Worm (Caenorhabditis elegans) whole organism, midembryonic: Measurements from ENCODE around the gene rme-6.

ENCODE experiments used
- T22C8.4 ChIP-seq: fragments of 200-800 bp; sonication (Bioruptor generic); IDR thresholded peaks from 2 replicates; pipeline ENCODE4 v1.3.6; 2022; ENCODE audit warnings: missing genetic modification characterization, missing compliant biosample characterization
- cog-1 ChIP-seq: sonication (generic microtip); optimal IDR thresholded peaks from 2 replicates; lab custom pipeline; 2016; ENCODE audit warnings: missing genetic modification characterization, missing compliant biosample characterization
- flt-1 ChIP-seq: fragments of 200-800 bp; sonication (Bioruptor generic); IDR thresholded peaks from 2 replicates; pipeline ENCODE4 v1.3.6; 2022; ENCODE audit warnings: missing genetic modification characterization, missing compliant biosample characterization
- klf-2 ChIP-seq: fragments of 200-800 bp; sonication (Bioruptor generic); conservative IDR thresholded peaks from 2 replicates; pipeline ENCODE4 v1.3.6; 2022; ENCODE audit warnings: missing genetic modification reagents, missing genetic modification characterization, missing compliant biosample characterization
- med-1 ChIP-seq: sonication (generic microtip); optimal IDR thresholded peaks from 2 replicates; lab custom pipeline; 2017; ENCODE audit warnings: missing genetic modification characterization, mild to moderate bottlenecking, missing compliant biosample characterization, antibody characterized with exemption, missing genetic modification reagents; ENCODE audit not compliant: insufficient read depth
- tab-1 ChIP-seq: fragments of 200-800 bp; sonication (Bioruptor generic); IDR thresholded peaks from 2 replicates; pipeline ENCODE4 v1.3.6; 2022; ENCODE audit warnings: missing genetic modification characterization, missing compliant biosample characterization
- ztf-23 ChIP-seq: fragments of 200-800 bp; sonication (Bioruptor generic); IDR thresholded peaks from 2 replicates; pipeline ENCODE4 v1.3.6; 2022; ENCODE audit warnings: missing genetic modification reagents, missing genetic modification characterization, missing compliant biosample characterization
- ztf-29 ChIP-seq: fragments of 200-800 bp; sonication (Bioruptor generic); IDR thresholded peaks from 2 replicates; pipeline ENCODE4 v1.3.6; 2022; ENCODE audit warnings: missing genetic modification reagents, missing genetic modification characterization, missing compliant biosample characterization

ce11 chrX:1147394-1147793 is 50.4 kb downstream of the rme-6 start:
- no peak for TF ChIP-seq tab-1 (GFP tag; lab: Robert Waterston, UW)
- TF ChIP-seq ztf-23 (GFP tag; lab: Robert Waterston, UW), result no peak
- no peak for TF ChIP-seq flt-1 (GFP tag; lab: Robert Waterston, UW)
- TF ChIP-seq klf-2 (GFP tag; lab: Robert Waterston, UW), result no peak
- TF ChIP-seq cog-1 (tag; lab: Kevin White, UChicago), result no peak
- no peak for TF ChIP-seq ztf-29 (GFP tag; lab: Robert Waterston, UW)
- no peak for TF ChIP-seq T22C8.4
- no peak for TF ChIP-seq med-1
